Fruit fly (Drosophila melanogaster) whole organism, embryonic: Measurements from ENCODE around the gene Nup358.

Experiments used
- Asciz ChIP-seq: fragments of 200-800 bp; sonication (Bioruptor generic); optimal IDR thresholded peaks from 2 replicates; lab custom pipeline; 2017; ENCODE audit warnings: missing biosample characterization, mild to moderate bottlenecking, missing genetic modification characterization, missing genetic modification reagents
- Awh ChIP-seq: fragments of 200-800 bp; sonication (Bioruptor generic); IDR thresholded peaks from 2 replicates; pipeline ENCODE4, ENCODE4 v1.3.6; 2022; ENCODE audit warnings: missing biosample characterization, missing genetic modification characterization
- CG10565 ChIP-seq: fragments of 200-800 bp; sonication (Bioruptor generic); optimal IDR thresholded peaks from 3 replicates; lab custom pipeline; 2016; ENCODE audit warnings: missing biosample characterization, mild to moderate bottlenecking, missing genetic modification characterization
- CG11560 ChIP-seq: fragments of 200-800 bp; sonication (Bioruptor generic); IDR thresholded peaks from 3 replicates; pipeline ENCODE4 v1.3.6; 2022; ENCODE audit warnings: missing biosample characterization, missing genetic modification characterization
- CG12155 ChIP-seq: fragments of 200-800 bp; sonication (Bioruptor generic); optimal IDR thresholded peaks from 3 replicates; lab custom pipeline; 2016; ENCODE audit warnings: missing biosample characterization, missing genetic modification characterization
- CG12236 ChIP-seq: fragments of 200-800 bp; sonication (Bioruptor generic); optimal IDR thresholded peaks from 2 replicates; lab custom pipeline; 2016; ENCODE audit warnings: missing biosample characterization, missing genetic modification characterization
- CG13624 ChIP-seq: fragments of 200-800 bp; sonication (Bioruptor generic); optimal IDR thresholded peaks from 2 replicates; lab custom pipeline; 2016; ENCODE audit warnings: missing biosample characterization, missing genetic modification characterization
- CG15011 ChIP-seq: fragments of 200-800 bp; sonication (Bioruptor generic); optimal IDR thresholded peaks from 3 replicates; lab custom pipeline; 2018; ENCODE audit warnings: missing biosample characterization, mild to moderate bottlenecking, missing genetic modification characterization
- CG15514 ChIP-seq: fragments of 200-800 bp; sonication (Bioruptor generic); optimal IDR thresholded peaks from 3 replicates; lab custom pipeline; 2017; ENCODE audit warnings: missing biosample characterization, missing genetic modification characterization, mild to moderate bottlenecking, moderate library complexity, missing genetic modification reagents
- CG16813 ChIP-seq: fragments of 200-800 bp; sonication (Bioruptor generic); IDR thresholded peaks from 3 replicates; pipeline ENCODE4 v1.3.6; 2022; ENCODE audit warnings: missing biosample characterization, missing genetic modification characterization; ENCODE audit not compliant: partially characterized antibody
- CG33557 ChIP-seq: fragments of 200-800 bp; sonication (Bioruptor generic); optimal IDR thresholded peaks from 2 replicates; lab custom pipeline; 2019; ENCODE audit warnings: missing biosample characterization, mild to moderate bottlenecking, missing genetic modification characterization, moderate library complexity
- CG4424 ChIP-seq: fragments of 200-800 bp; sonication (Bioruptor generic); optimal IDR thresholded peaks from 3 replicates; lab custom pipeline; 2016; ENCODE audit warnings: missing biosample characterization, missing genetic modification characterization
- CG6683 ChIP-seq: fragments of 200-800 bp; sonication (Bioruptor generic); optimal IDR thresholded peaks from 2 replicates; lab custom pipeline; 2017; ENCODE audit warnings: missing biosample characterization, mild to moderate bottlenecking, missing genetic modification characterization, missing genetic modification reagents
- CG6791 ChIP-seq: fragments of 200-800 bp; sonication (Bioruptor generic); IDR thresholded peaks from 3 replicates; pipeline ENCODE4 v1.3.6; 2022; ENCODE audit warnings: missing biosample characterization, missing genetic modification characterization; ENCODE audit not compliant: partially characterized antibody
- CG7271 ChIP-seq: fragments of 200-800 bp; sonication (Bioruptor generic); optimal IDR thresholded peaks from 2 replicates; lab custom pipeline; 2018; ENCODE audit warnings: missing biosample characterization, mild to moderate bottlenecking, missing genetic modification characterization, moderate library complexity
- CG7786 ChIP-seq: fragments of 200-800 bp; sonication (Bioruptor generic); optimal IDR thresholded peaks from 2 replicates; lab custom pipeline; 2016; ENCODE audit warnings: missing biosample characterization, missing genetic modification characterization
- CG7839 ChIP-seq: fragments of 200-800 bp; sonication (Bioruptor generic); optimal IDR thresholded peaks from 3 replicates; lab custom pipeline; 2018; ENCODE audit warnings: missing biosample characterization, mild to moderate bottlenecking, missing genetic modification characterization, moderate library complexity
- CG8290 ChIP-seq, 3 experiments: fragments of 200-800 bp; sonication (Bioruptor generic); optimal IDR thresholded peaks; 2 replicates each; lab custom pipeline; 2016 to 2019; ENCODE audit warnings: missing biosample characterization in 3 of 3, missing genetic modification characterization in 3 of 3, mild to moderate bottlenecking in 2 of 3, moderate library complexity in 1 of 3
- CG9797 ChIP-seq: fragments of 200-800 bp; sonication (Bioruptor generic); optimal IDR thresholded peaks from 3 replicates; lab custom pipeline; 2018; ENCODE audit warnings: missing biosample characterization, mild to moderate bottlenecking, missing genetic modification characterization
- CG9817 ChIP-seq: fragments of 200-800 bp; sonication (Bioruptor generic); optimal IDR thresholded peaks from 2 replicates; lab custom pipeline; 2018; ENCODE audit warnings: missing biosample characterization, mild to moderate bottlenecking, missing genetic modification characterization, moderate library complexity
- D19B ChIP-seq: fragments of 200-800 bp; sonication (Bioruptor generic); optimal IDR thresholded peaks from 2 replicates; lab custom pipeline; 2017; ENCODE audit warnings: missing biosample characterization, mild to moderate bottlenecking, missing genetic modification characterization
- Dad ChIP-seq: fragments of 200-800 bp; sonication (Bioruptor generic); optimal IDR thresholded peaks from 3 replicates; lab custom pipeline; 2016; ENCODE audit warnings: missing biosample characterization, missing genetic modification characterization
- Dp ChIP-seq: fragments of 200-800 bp; sonication (Bioruptor generic); optimal IDR thresholded peaks from 2 replicates; lab custom pipeline; 2018; ENCODE audit warnings: missing biosample characterization, mild to moderate bottlenecking, missing genetic modification characterization, moderate library complexity
- Drgx ChIP-seq: fragments of 200-800 bp; sonication (Bioruptor generic); IDR thresholded peaks from 2 replicates; pipeline ENCODE4 v1.3.6; 2022; ENCODE audit warnings: missing biosample characterization, missing genetic modification characterization
- Ets97D ChIP-seq: fragments of 200-800 bp; sonication (Bioruptor generic); optimal IDR thresholded peaks from 3 replicates; lab custom pipeline; 2016; ENCODE audit warnings: missing biosample characterization, missing genetic modification characterization
- HHEX ChIP-seq: fragments of 200-800 bp; sonication (Bioruptor generic); optimal IDR thresholded peaks from 3 replicates; lab custom pipeline; 2017; ENCODE audit warnings: missing biosample characterization, mild to moderate bottlenecking, missing genetic modification characterization, missing genetic modification reagents
- Pdp1 ChIP-seq, 2 experiments: fragments of 200-800 bp; sonication (Bioruptor generic); optimal IDR thresholded peaks; 3 replicates each; lab custom pipeline; 2016; ENCODE audit warnings: missing biosample characterization in 2 of 2, missing genetic modification characterization in 2 of 2, mild to moderate bottlenecking in 1 of 2, moderate library complexity in 1 of 2
- Stat92E ChIP-seq, 3 experiments: fragments of >200 bp in 2 of 3; fragments of 200-800 bp in 1 of 3; sonication (Bioruptor generic) in 1 of 3; optimal IDR thresholded peaks; 2 replicates each; lab custom pipeline; 2017 to 2019; ENCODE audit warnings: missing biosample characterization in 3 of 3, missing genetic modification characterization in 3 of 3, mild to moderate bottlenecking in 1 of 3, moderate library complexity in 1 of 3
- abd-A ChIP-seq: fragments of 200-800 bp; sonication (Bioruptor generic); optimal IDR thresholded peaks from 3 replicates; lab custom pipeline; 2019; ENCODE audit warnings: missing biosample characterization, mild to moderate bottlenecking, missing genetic modification characterization, moderate library complexity
- ac ChIP-seq: fragments of 200-800 bp; sonication (Bioruptor generic); optimal IDR thresholded peaks from 3 replicates; lab custom pipeline; 2017; ENCODE audit warnings: missing biosample characterization, mild to moderate bottlenecking, missing genetic modification characterization
- ash1 ChIP-seq: fragments of 200-800 bp; sonication (Bioruptor generic); optimal IDR thresholded peaks from 2 replicates; lab custom pipeline; 2018; ENCODE audit warnings: missing biosample characterization, mild to moderate bottlenecking, missing genetic modification characterization
- bigmax ChIP-seq: fragments of 200-800 bp; sonication (Bioruptor generic); optimal IDR thresholded peaks from 2 replicates; lab custom pipeline; 2018; ENCODE audit warnings: missing biosample characterization, mild to moderate bottlenecking, missing genetic modification characterization
- cas ChIP-seq: fragments of 200-800 bp; sonication (Bioruptor generic); IDR thresholded peaks from 2 replicates; pipeline ENCODE4 v1.3.6; 2022; ENCODE audit warnings: missing biosample characterization, missing genetic modification characterization
- cato ChIP-seq: fragments of 200-800 bp; sonication (Bioruptor generic); optimal IDR thresholded peaks from 2 replicates; lab custom pipeline; 2016; ENCODE audit warnings: missing biosample characterization, missing genetic modification characterization, borderline replicate concordance
- chif ChIP-seq, 2 experiments: fragments of 200-800 bp; sonication (Bioruptor generic); optimal IDR thresholded peaks; 3 replicates each; lab custom pipeline; 2016; ENCODE audit warnings: missing biosample characterization in 2 of 2, missing genetic modification characterization in 2 of 2
- chn ChIP-seq: fragments of 200-800 bp; sonication (Bioruptor generic); optimal IDR thresholded peaks from 2 replicates; lab custom pipeline; 2016; ENCODE audit warnings: missing biosample characterization, missing genetic modification characterization
- dimm ChIP-seq: fragments of 200-800 bp; sonication (Bioruptor generic); IDR thresholded peaks from 2 replicates; pipeline ENCODE4 v1.3.6; 2022; ENCODE audit warnings: missing biosample characterization, missing genetic modification characterization
- fd102C ChIP-seq: fragments of 200-800 bp; sonication (Bioruptor generic); optimal IDR thresholded peaks from 2 replicates; lab custom pipeline; 2018; ENCODE audit warnings: missing biosample characterization, mild to moderate bottlenecking, missing genetic modification characterization, moderate library complexity
- fd3F ChIP-seq: fragments of 200-800 bp; sonication (Bioruptor generic); optimal IDR thresholded peaks from 2 replicates; lab custom pipeline; 2018; ENCODE audit warnings: missing biosample characterization, mild to moderate bottlenecking, missing genetic modification characterization, moderate library complexity
- fd96Cb ChIP-seq: fragments of 200-800 bp; sonication (Bioruptor generic); optimal IDR thresholded peaks from 2 replicates; lab custom pipeline; 2018; ENCODE audit warnings: missing biosample characterization, mild to moderate bottlenecking, missing genetic modification characterization, moderate library complexity
- hth ChIP-seq: fragments of >200 bp; optimal IDR thresholded peaks from 2 replicates; lab custom pipeline; 2017; ENCODE audit warnings: inconsistent platforms
- kah ChIP-seq: fragments of 200-800 bp; sonication (Bioruptor generic); optimal IDR thresholded peaks from 2 replicates; lab custom pipeline; 2018; ENCODE audit warnings: missing biosample characterization, mild to moderate bottlenecking, missing genetic modification characterization
- kni ChIP-seq: fragments of 200-800 bp; sonication (Bioruptor generic); optimal IDR thresholded peaks from 3 replicates; lab custom pipeline; 2017; ENCODE audit warnings: mild to moderate bottlenecking, missing biosample characterization, missing genetic modification reagents, missing genetic modification characterization
- odd ChIP-seq: fragments of 200-800 bp; sonication (Bioruptor generic); optimal IDR thresholded peaks from 2 replicates; lab custom pipeline; 2017; ENCODE audit warnings: missing biosample characterization, mild to moderate bottlenecking, missing genetic modification characterization
- prd ChIP-seq, 3 experiments: fragments of >200 bp in 2 of 3; fragments of 200-800 bp in 1 of 3; sonication (Bioruptor generic) in 1 of 3; optimal IDR thresholded peaks in 2 of 3; IDR thresholded peaks in 1 of 3; 2 replicates in 2 of 3; 3 replicates in 1 of 3; pipeline versions ENCODE4 v1.3.6 to Lab custom; 2017 to 2022; ENCODE audit warnings: missing biosample characterization in 1 of 3, missing genetic modification characterization in 1 of 3
- slbo ChIP-seq: fragments of 200-800 bp; sonication (Bioruptor generic); IDR thresholded peaks from 2 replicates; pipeline ENCODE4 v1.3.6; 2022; ENCODE audit warnings: missing biosample characterization, missing genetic modification characterization
- stwl ChIP-seq: fragments of 200-800 bp; sonication (Bioruptor generic); optimal IDR thresholded peaks from 3 replicates; lab custom pipeline; 2018; ENCODE audit warnings: missing biosample characterization, mild to moderate bottlenecking, missing genetic modification characterization, moderate library complexity

Nup358 gene

dm6 chr3R:25232271-25232989, 16.7 kb upstream of the Nup358 start, which contains the start of gene Cad96Cb (continued):
- TF ChIP-seq CG13624 (GFP tag; lab: Kevin White, UChicago) (no peak), CG33557 (GFP tag; lab: Kevin White, UChicago) (peak; percentile 93), prd (optimal IDR thresholded peaks at IDR 0.05; lab: Kevin White, UChicago) (no peak), prd (GFP tag; IDR thresholded peaks at IDR 0.05; lab: Robert Waterston, UW) (peak; percentile 75), chif (GFP tag; optimal IDR thresholded peaks at IDR 0.05; lab: Kevin White, UChicago) (peak; percentile 56 to 89), Awh (GFP tag; lab: Robert Waterston, UW) (peak; percentile 25; the same call in 1 of the 2 replicates), CG4424 (GFP tag; lab: Kevin White, UChicago) (peak; percentile 92), CG11560 (no peak), CG15514 (GFP tag; lab: Kevin White, UChicago) (peak; percentile 7), odd (GFP tag; lab: Kevin White, UChicago) (peak; percentile 90), fd96Cb (peak; percentile 85), kni (peak; percentile 53), CG12236 (GFP tag; lab: Kevin White, UChicago) (peak; percentile 83), HHEX (GFP tag; lab: Kevin White, UChicago) (peak; percentile 74), fd3F (GFP tag; lab: Kevin White, UChicago) (peak; percentile 24), CG7839 (tag; lab: Kevin White, UChicago) (peak; percentile 90), cato (GFP tag; lab: Kevin White, UChicago) (peak; percentile 71), CG15011 (GFP tag; lab: Kevin White, UChicago) (peak; percentile 77), hth (lab: Kevin White, UChicago) (no peak), Dp (no peak), CG9817 (peak; percentile 43), CG10565 (GFP tag; lab: Kevin White, UChicago) (peak; percentile 28), CG6683 (no peak), CG16813 (GFP tag; lab: Robert Waterston, UW) (no peak), cas (GFP tag; lab: Robert Waterston, UW) (no peak), Drgx (GFP tag; lab: Robert Waterston, UW) (peak; percentile 78; the same call in 1 of the 2 replicates), slbo (GFP tag; lab: Robert Waterston, UW) (peak; percentile 38; the same call in 1 of the 2 replicates), Stat92E (GFP tag; optimal IDR thresholded peaks at IDR 0.05; lab: Kevin White, UChicago) (peak in 1 of 3 experiments; percentile 27), Ets97D (peak; percentile 28), CG7786 (GFP tag; lab: Kevin White, UChicago) (peak; percentile 56), bigmax (GFP tag; lab: Kevin White, UChicago) (no peak), Dad (GFP tag; lab: Kevin White, UChicago) (peak; percentile 64), CG7271 (tag; lab: Kevin White, UChicago) (no peak), CG8290 (GFP tag; optimal IDR thresholded peaks at IDR 0.05; lab: Kevin White, UChicago) (no peak), CG8290 (tag; optimal IDR thresholded peaks at IDR 0.05; lab: Kevin White, UChicago) (peak in 1 of 2 experiments; percentile 3), CG12155 (GFP tag; lab: Kevin White, UChicago) (peak; percentile 64), ac (peak; percentile 43), abd-A (tag; lab: Kevin White, UChicago) (no peak), CG6791 (no peak), Asciz (GFP tag; lab: Kevin White, UChicago) (peak; percentile 91), kah (GFP tag; lab: Kevin White, UChicago) (peak; percentile 80), D19B (GFP tag; lab: Kevin White, UChicago) (peak; percentile 31), fd102C (GFP tag; lab: Kevin White, UChicago) (no peak), dimm (no peak), Pdp1 (GFP tag; optimal IDR thresholded peaks at IDR 0.05; lab: Kevin White, UChicago) (peak; percentile 71 to 81), chn (peak; percentile 65), ash1 (GFP tag; lab: Kevin White, UChicago) (no peak), CG9797 (GFP tag; lab: Kevin White, UChicago) (no peak), stwl (no peak)
